Fruit fly (Drosophila melanogaster): ENCODE data around the gene Uros1.
A peak's percentile ranks its signal among the peaks of the same experiment; 100 is the strongest.

Gene Uros1

DNA sequence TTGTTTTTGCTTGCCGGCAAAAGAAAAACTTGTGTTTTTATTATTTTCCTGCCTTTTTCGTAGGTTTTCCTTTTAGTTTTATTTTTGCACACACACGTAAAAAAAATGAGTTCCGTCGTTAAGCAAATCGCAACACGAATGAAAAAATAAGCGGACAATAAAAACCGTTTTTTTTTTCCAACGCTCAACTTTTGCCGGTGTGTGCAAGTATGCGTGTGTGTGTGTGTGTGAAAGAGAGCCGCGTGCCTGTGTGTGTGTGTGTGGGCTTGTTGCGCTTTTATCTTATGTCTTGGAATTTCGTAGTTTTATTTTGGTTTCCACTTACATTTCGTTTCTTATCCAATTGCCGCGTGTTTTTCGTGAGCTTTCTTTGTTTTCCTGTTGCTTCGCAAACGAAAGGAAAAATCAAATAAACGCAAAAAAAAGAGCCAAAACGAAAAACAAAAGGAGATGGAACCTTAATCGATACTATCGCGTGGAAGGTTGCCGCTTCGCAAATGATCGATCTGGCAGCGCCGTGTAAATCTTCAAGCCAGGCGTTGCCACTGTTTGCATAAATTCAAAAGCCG is 2.1 kb downstream of the Uros1 start, which contains the start of gene Moe (continued):
- TF ChIP-seq CG10565 (GFP tag; optimal IDR thresholded peaks at IDR 0.05) = no peak
- no peak for TF ChIP-seq CG10959 (GFP tag; IDR thresholded peaks at IDR 0.05)
- TF ChIP-seq sc (optimal IDR thresholded peaks at IDR 0.05) = no peak
- no peak for TF ChIP-seq sc (GFP tag; optimal IDR thresholded peaks at IDR 0.05)
- no peak for TF ChIP-seq CG13296 (GFP tag; optimal IDR thresholded peaks at IDR 0.05)
- TF ChIP-seq CG13123 (GFP tag; optimal IDR thresholded peaks at IDR 0.05) = peak; percentile 26
- TF ChIP-seq chn (GFP tag; optimal IDR thresholded peaks at IDR 0.05) = peak; percentile 73
- peak; percentile 97 for TF ChIP-seq Ets65A (GFP tag)
- TF ChIP-seq schlank (tag; optimal IDR thresholded peaks at IDR 0.05) = no peak
- TF ChIP-seq Eip74EF (GFP tag; optimal IDR thresholded peaks at IDR 0.05) = no peak
- no peak for TF ChIP-seq CG9437 (GFP tag; optimal IDR thresholded peaks at IDR 0.05)
- TF ChIP-seq CTCF (GFP tag; optimal IDR thresholded peaks at IDR 0.05) = no peak
- TF ChIP-seq Doc3 (GFP tag; IDR thresholded peaks at IDR 0.05; ENCODE audit: partially characterized antibody) = peak; percentile 75
- TF ChIP-seq Optix (GFP tag; IDR thresholded peaks at IDR 0.05) = no peak
- 0 out of 2 replicates have a peak, but pooled peaks have one; percentile 20 for TF ChIP-seq CG11696 (GFP tag; IDR thresholded peaks at IDR 0.05)
- TF ChIP-seq CG1529 (GFP tag; optimal IDR thresholded peaks at IDR 0.05) = no peak
- TF ChIP-seq HLH4C (GFP tag; IDR thresholded peaks at IDR 0.05; ENCODE audit: partially characterized antibody) = peak; percentile 60
- peak; percentile 44 for TF ChIP-seq CG9797 (GFP tag; optimal IDR thresholded peaks at IDR 0.05)
- TF ChIP-seq D (optimal IDR thresholded peaks at IDR 0.05) = no peak
- no peak for TF ChIP-seq D (GFP tag; optimal IDR thresholded peaks at IDR 0.05)
- no peak for TF ChIP-seq Kr (GFP tag; optimal IDR thresholded peaks at IDR 0.05)
- TF ChIP-seq corto (GFP tag; optimal IDR thresholded peaks at IDR 0.05) = no peak
- no peak for TF ChIP-seq odd (GFP tag; optimal IDR thresholded peaks at IDR 0.05)
- TF ChIP-seq en (GFP tag; optimal IDR thresholded peaks at IDR 0.05) = no peak
- TF ChIP-seq CG2712 (tag; optimal IDR thresholded peaks at IDR 0.05) = peak; percentile 51
- peak; percentile 12 for TF ChIP-seq CG8290 (GFP tag; optimal IDR thresholded peaks at IDR 0.05)
- peak in 1 of 2 experiments; percentile 16 for TF ChIP-seq CG8290 (tag; optimal IDR thresholded peaks at IDR 0.05)
- no peak for TF ChIP-seq tap (tag; optimal IDR thresholded peaks at IDR 0.05)
- TF ChIP-seq fru (optimal IDR thresholded peaks at IDR 0.05) = no peak
- peak; percentile 34 for TF ChIP-seq Side (GFP tag; optimal IDR thresholded peaks at IDR 0.05)
- TF ChIP-seq Abd-B (GFP tag; optimal IDR thresholded peaks at IDR 0.05) = no peak
- TF ChIP-seq ems (GFP tag; optimal IDR thresholded peaks at IDR 0.05) = peak; percentile 54
- TF ChIP-seq aop (GFP tag; IDR thresholded peaks at IDR 0.05) = no peak
- no peak for TF ChIP-seq CG2202 (tag; optimal IDR thresholded peaks at IDR 0.05)
- no peak for TF ChIP-seq gcm2 (GFP tag; optimal IDR thresholded peaks at IDR 0.05)
- 0 out of 3 replicates have a peak, but pooled peaks have one; percentile 11 for TF ChIP-seq CG17361 (GFP tag; IDR thresholded peaks at IDR 0.05)
- peak in 1 of 2 experiments; percentile 39 for TF ChIP-seq Hr51 (GFP tag; optimal IDR thresholded peaks at IDR 0.05)
- TF ChIP-seq CG13894 (tag; optimal IDR thresholded peaks at IDR 0.05) = peak; percentile 24
- TF ChIP-seq Rfx (GFP tag; IDR thresholded peaks at IDR 0.05) = peak; percentile 81
- TF ChIP-seq tin (GFP tag; optimal IDR thresholded peaks at IDR 0.05) = peak; percentile 57
- TF ChIP-seq Tbp (GFP tag; optimal IDR thresholded peaks at IDR 0.05) = no peak
- no peak for TF ChIP-seq ro (GFP tag; IDR thresholded peaks at IDR 0.05)
- TF ChIP-seq Lim3 (GFP tag; IDR thresholded peaks at IDR 0.05) = no peak
- peak; percentile 78 for TF ChIP-seq NFAT (GFP tag; IDR thresholded peaks at IDR 0.05)
- TF ChIP-seq Opbp (GFP tag; IDR thresholded peaks at IDR 0.05; ENCODE audit: partially characterized antibody) = peak; percentile 86
- TF ChIP-seq dm (GFP tag; optimal IDR thresholded peaks at IDR 0.05) = peak; percentile 29
- TF ChIP-seq CG8765 (GFP tag; IDR thresholded peaks at IDR 0.05) = peak; percentile 19; the same call in 1 of the 2 replicates
- TF ChIP-seq otp (GFP tag; IDR thresholded peaks at IDR 0.05) = no peak
- peak; percentile 35 for TF ChIP-seq CG10462 (GFP tag; optimal IDR thresholded peaks at IDR 0.05)
- peak; percentile 38 for TF ChIP-seq az2 (GFP tag; optimal IDR thresholded peaks at IDR 0.05)
- no peak for TF ChIP-seq dan (GFP tag; IDR thresholded peaks at IDR 0.05)
- TF ChIP-seq ATbp (GFP tag; optimal IDR thresholded peaks at IDR 0.05) = no peak
- TF ChIP-seq rib (GFP tag; IDR thresholded peaks at IDR 0.05) = no peak

Data from whole organism, embryonic.